Worm (Caenorhabditis elegans) whole organism, young adult: ENCODE measurements around the gene fbxa-78.

ENCODE experiments used
- B0336.3 ChIP-seq: fragments of 200-800 bp; sonication (Bioruptor generic); IDR thresholded peaks from 2 replicates; pipeline ENCODE4 v1.3.6; 2022; ENCODE audit warnings: missing genetic modification characterization, missing compliant biosample characterization
- F57C9.4 ChIP-seq: sonication (generic microtip); optimal IDR thresholded peaks from 2 replicates; lab custom pipeline; 2017; ENCODE audit warnings: mild to moderate bottlenecking, missing genetic modification characterization, missing compliant biosample characterization
- Y53G8AR.9 ChIP-seq: fragments of 200-800 bp; sonication (Bioruptor generic); conservative IDR thresholded peaks from 2 replicates; pipeline ENCODE4 v1.3.6; 2022; ENCODE audit warnings: missing genetic modification reagents, missing genetic modification characterization, missing compliant biosample characterization
- cebp-1 ChIP-seq, 2 experiments: fragments of 200-800 bp in 1 of 2; sonication (Bioruptor generic) in 1 of 2; sonication (generic microtip) in 1 of 2; IDR thresholded peaks in 1 of 2; optimal IDR thresholded peaks in 1 of 2; 2 replicates each; pipeline versions ENCODE4 v1.3.6 to Lab custom; 2017 to 2022; ENCODE audit warnings: missing compliant biosample characterization in 2 of 2, missing genetic modification characterization in 2 of 2, mild to moderate bottlenecking in 1 of 2, missing genetic modification reagents in 1 of 2, moderate library complexity in 1 of 2
- cebp-2 ChIP-seq: fragments of 200-800 bp; sonication (Bioruptor generic); IDR thresholded peaks from 2 replicates; pipeline ENCODE4 v1.3.6; 2022; ENCODE audit warnings: missing genetic modification characterization, missing compliant biosample characterization
- ceh-58 ChIP-seq: fragments of 200-800 bp; sonication (Bioruptor generic); IDR thresholded peaks from 2 replicates; pipeline ENCODE4 v1.3.6; 2022; ENCODE audit warnings: missing genetic modification characterization, missing compliant biosample characterization
- chd-7 ChIP-seq: sonication (generic microtip); optimal IDR thresholded peaks from 2 replicates; lab custom pipeline; 2016; ENCODE audit warnings: mild to moderate bottlenecking, missing genetic modification characterization, moderate library complexity, missing compliant biosample characterization
- gei-17 ChIP-seq: fragments of 200-800 bp; sonication (Bioruptor generic); optimal IDR thresholded peaks from 2 replicates; lab custom pipeline; 2018; ENCODE audit warnings: mild to moderate bottlenecking, missing genetic modification characterization, missing compliant biosample characterization
- him-1 ChIP-seq: sonication (generic microtip); optimal IDR thresholded peaks from 2 replicates; lab custom pipeline; 2016; ENCODE audit warnings: missing genotype, missing genetic modification reagents, missing genetic modification characterization, missing compliant biosample characterization
- lsl-1 ChIP-seq: fragments of 200-800 bp; sonication (Bioruptor generic); optimal IDR thresholded peaks from 2 replicates; lab custom pipeline; 2018; ENCODE audit warnings: mild to moderate bottlenecking, missing genetic modification characterization, moderate library complexity, missing compliant biosample characterization
- rcor-1 ChIP-seq: fragments of 200-800 bp; sonication (Bioruptor generic); IDR thresholded peaks from 2 replicates; pipeline ENCODE4 v1.3.6; 2022; ENCODE audit warnings: missing genetic modification reagents, missing genetic modification characterization, missing compliant biosample characterization
- unc-62 ChIP-seq: fragments of 150-350 bp; optimal IDR thresholded peaks from 2 replicates; lab custom pipeline; 2014; ENCODE audit warnings: missing biosample characterization, missing genetic modification reagents, missing genetic modification characterization

ce11 chrIII:1248335-1248734, 9.9 kb downstream of the fbxa-78 start:
- TF ChIP-seq chd-7, result no peak
- TF ChIP-seq him-1, result no peak
- no peak for TF ChIP-seq B0336.3 (GFP tag; lab: Robert Waterston, UW)
- TF ChIP-seq cebp-1 (GFP tag; IDR thresholded peaks at IDR 0.05; lab: Robert Waterston, UW), result no peak
- TF ChIP-seq cebp-1 (tag; optimal IDR thresholded peaks at IDR 0.05; lab: Kevin White, UChicago), result no peak
- no peak for TF ChIP-seq Y53G8AR.9 (GFP tag; lab: Robert Waterston, UW)
- no peak for TF ChIP-seq cebp-2 (GFP tag; lab: Robert Waterston, UW)
- no peak for TF ChIP-seq ceh-58 (GFP tag; lab: Robert Waterston, UW)
- TF ChIP-seq unc-62 (GFP tag; lab: Kevin White, UChicago), result no peak
- TF ChIP-seq gei-17 (GFP tag; lab: Kevin White, UChicago), result no peak
- no peak for TF ChIP-seq F57C9.4
- no peak for TF ChIP-seq rcor-1 (GFP tag; lab: Robert Waterston, UW)
- no peak for TF ChIP-seq lsl-1
